Fruit fly (Drosophila melanogaster) Kc167 (cell line): Measurements from ENCODE around the gene yellow-e.

Experiments
- h ChIP-seq: fragments of >200 bp; optimal IDR thresholded peaks from 3 replicates; lab custom pipeline; 2018; ENCODE audit warnings: missing external identifiers
- insv ChIP-seq: fragments of >200 bp; optimal IDR thresholded peaks from 3 replicates; lab custom pipeline; 2018; ENCODE audit warnings: missing external identifiers
- psq ChIP-seq: fragments of >200 bp; optimal IDR thresholded peaks from 2 replicates; lab custom pipeline; 2017; ENCODE audit warnings: missing external identifiers

DNA sequence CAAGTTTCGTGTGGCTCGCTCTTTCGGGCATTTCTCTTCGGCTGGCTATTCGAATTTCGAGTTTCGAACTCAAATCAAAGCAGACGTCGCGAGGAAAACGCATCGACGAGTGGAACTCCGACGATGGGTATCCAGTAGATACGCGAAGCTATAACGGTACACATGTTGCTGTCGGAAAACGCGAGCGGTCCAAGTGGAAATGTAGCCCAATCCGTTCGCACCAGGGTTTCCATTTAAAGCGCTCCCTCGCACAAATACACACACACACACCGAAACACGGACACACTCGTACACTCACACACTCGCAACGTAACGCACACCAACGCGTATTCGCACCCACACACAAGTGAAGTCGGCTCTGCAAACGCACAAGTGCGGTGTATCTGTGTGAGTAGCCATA is 35.3 kb upstream of the yellow-e start, which contains the start of gene side-IV:
- TF ChIP-seq insv (no peak), h (lab: Kevin White, UChicago) (no peak), psq (lab: Kevin White, UChicago) (no peak)
